Fruit fly (Drosophila melanogaster): Measurements from ENCODE around the gene CG9213.

The CG9213 gene

dm6 chrX:15554256-15554678 is 20.1 kb downstream of the CG9213 start, which contains the start of gene Ac13E (continued):
- TF ChIP-seq dati (GFP tag; IDR thresholded peaks at IDR 0.05), result peak; percentile 45; the same call in 1 of the 2 replicates
- peak; percentile 59 for TF ChIP-seq CG4707 (GFP tag; optimal IDR thresholded peaks at IDR 0.05)
- TF ChIP-seq h (optimal IDR thresholded peaks at IDR 0.05), result no peak
- peak; percentile 87 for TF ChIP-seq nerfin-1 (tag; optimal IDR thresholded peaks at IDR 0.05)
- TF ChIP-seq CG8388 (GFP tag; optimal IDR thresholded peaks at IDR 0.05), result peak; percentile 85
- peak; percentile 80 for TF ChIP-seq Antp (GFP tag; optimal IDR thresholded peaks at IDR 0.05)
- TF ChIP-seq crp (GFP tag; optimal IDR thresholded peaks at IDR 0.05), result peak in 1 of 2 experiments; percentile 56
- TF ChIP-seq unpg (GFP tag; optimal IDR thresholded peaks at IDR 0.05), result peak; percentile 92
- peak; percentile 87 for TF ChIP-seq CG17359 (tag; optimal IDR thresholded peaks at IDR 0.05)
- TF ChIP-seq CG2202 (tag; optimal IDR thresholded peaks at IDR 0.05), result peak; percentile 90
- no peak for TF ChIP-seq usp (GFP tag; optimal IDR thresholded peaks at IDR 0.05)
- TF ChIP-seq zen2 (GFP tag; IDR thresholded peaks at IDR 0.05; ENCODE audit: partially characterized antibody), result no peak
- TF ChIP-seq so (GFP tag; IDR thresholded peaks at IDR 0.05), result peak; percentile 92
- TF ChIP-seq ci (GFP tag; IDR thresholded peaks at IDR 0.05), result peak; percentile 86
- peak; percentile 15; the same call in 1 of the 2 replicates for TF ChIP-seq amos (GFP tag; IDR thresholded peaks at IDR 0.05; ENCODE audit: partially characterized antibody)
- peak; percentile 61 for TF ChIP-seq inv (GFP tag; IDR thresholded peaks at IDR 0.05; ENCODE audit: partially characterized antibody)
- TF ChIP-seq CG2116 (GFP tag; optimal IDR thresholded peaks at IDR 0.05), result peak; percentile 67
- TF ChIP-seq HHEX (GFP tag; optimal IDR thresholded peaks at IDR 0.05), result peak; percentile 89
- no peak for TF ChIP-seq Neu2 (GFP tag; optimal IDR thresholded peaks at IDR 0.05; ENCODE audit: borderline replicate concordance)
- 0 out of 2 replicates have a peak, but pooled peaks have one; percentile 49 for TF ChIP-seq CG43689 (GFP tag; IDR thresholded peaks at IDR 0.05)
- TF ChIP-seq Fer3 (tag; optimal IDR thresholded peaks at IDR 0.05), result peak; percentile 85
- peak; percentile 85 for TF ChIP-seq CG1602 (GFP tag; optimal IDR thresholded peaks at IDR 0.05)
- TF ChIP-seq CG18011 (GFP tag; optimal IDR thresholded peaks at IDR 0.05), result peak; percentile 71
- TF ChIP-seq pzg (GFP tag; optimal IDR thresholded peaks at IDR 0.05), result no peak
- peak; percentile 76 for TF ChIP-seq pnt (GFP tag; optimal IDR thresholded peaks at IDR 0.05)
- peak; percentile 88 for TF ChIP-seq salm (tag; optimal IDR thresholded peaks at IDR 0.05)
- TF ChIP-seq Taf1 (GFP tag; IDR thresholded peaks at IDR 0.05), result peak; percentile 70; the same call in 1 of the 2 replicates
- peak; percentile 70 for TF ChIP-seq CG14667 (GFP tag; IDR thresholded peaks at IDR 0.05)
- peak; percentile 81 for TF ChIP-seq CG17186 (GFP tag; optimal IDR thresholded peaks at IDR 0.05)
- peak; percentile 85 for TF ChIP-seq CG6272 (GFP tag; IDR thresholded peaks at IDR 0.05)
- TF ChIP-seq maf-S (GFP tag; optimal IDR thresholded peaks at IDR 0.05), result peak; percentile 71
- peak; percentile 71 for TF ChIP-seq trh (GFP tag; optimal IDR thresholded peaks at IDR 0.05)
- TF ChIP-seq dan (GFP tag; IDR thresholded peaks at IDR 0.05), result no peak
- peak; percentile 88 for TF ChIP-seq bcd (GFP tag; optimal IDR thresholded peaks at IDR 0.05)
- TF ChIP-seq ewg (GFP tag; optimal IDR thresholded peaks at IDR 0.05), result peak; percentile 76
- peak; percentile 90 for TF ChIP-seq CG4282 (GFP tag; optimal IDR thresholded peaks at IDR 0.05)
- peak; percentile 84 for TF ChIP-seq CG17568 (GFP tag; optimal IDR thresholded peaks at IDR 0.05)
- TF ChIP-seq chinmo (GFP tag; IDR thresholded peaks at IDR 0.05; ENCODE audit: partially characterized antibody), result 0 out of 4 replicates have a peak, but pooled peaks have one; percentile 22
- TF ChIP-seq CG6765 (GFP tag; optimal IDR thresholded peaks at IDR 0.05), result peak; percentile 83
- peak; percentile 82 for TF ChIP-seq Mrtf (GFP tag; IDR thresholded peaks at IDR 0.05)
- peak; percentile 34 for TF ChIP-seq Sry-β (GFP tag; optimal IDR thresholded peaks at IDR 0.05)
- TF ChIP-seq gfzf (GFP tag; optimal IDR thresholded peaks at IDR 0.05), result no peak
- peak in 1 of 2 experiments; percentile 40 for TF ChIP-seq insv (GFP tag; optimal IDR thresholded peaks at IDR 0.05)
- peak; percentile 70 for TF ChIP-seq dm (GFP tag; optimal IDR thresholded peaks at IDR 0.05)
- peak; percentile 78 for TF ChIP-seq NFAT (GFP tag; IDR thresholded peaks at IDR 0.05)
- TF ChIP-seq CG3726 (GFP tag; IDR thresholded peaks at IDR 0.05), result peak; percentile 72
- TF ChIP-seq sug (tag; optimal IDR thresholded peaks at IDR 0.05), result peak; percentile 87
- peak; percentile 64 for TF ChIP-seq YL-1 (GFP tag; optimal IDR thresholded peaks at IDR 0.05)
- peak; percentile 93 for TF ChIP-seq CG2678 (tag; optimal IDR thresholded peaks at IDR 0.05)
